Worm (Caenorhabditis elegans) whole organism, early embryonic: ENCODE results near the gene C47D12.5.

Experiments
- B0310.2 ChIP-seq: sonication (generic microtip); optimal IDR thresholded peaks from 2 replicates; lab custom pipeline; 2016; ENCODE audit warnings: mild to moderate bottlenecking, missing genetic modification characterization, missing compliant biosample characterization
- ceh-36 ChIP-seq: sonication (generic microtip); optimal IDR thresholded peaks from 2 replicates; lab custom pipeline; 2016; ENCODE audit warnings: missing genetic modification characterization, inconsistent platforms, missing compliant biosample characterization
- ets-7 ChIP-seq: sonication (generic microtip); optimal IDR thresholded peaks from 2 replicates; lab custom pipeline; 2016; ENCODE audit warnings: missing genotype, missing genetic modification characterization, missing compliant biosample characterization
- flt-1 ChIP-seq: fragments of 200-800 bp; sonication (Bioruptor generic); IDR thresholded peaks from 2 replicates; pipeline ENCODE4 v1.3.6; 2022; ENCODE audit warnings: missing genetic modification characterization, missing compliant biosample characterization
- hnd-1 ChIP-seq: sonication (generic microtip); optimal IDR thresholded peaks from 2 replicates; lab custom pipeline; 2016; ENCODE audit warnings: missing genetic modification characterization, missing compliant biosample characterization
- scrt-1 ChIP-seq: fragments of 200-800 bp; sonication (Bioruptor generic); IDR thresholded peaks from 2 replicates; pipeline ENCODE4 v1.3.6; 2022; ENCODE audit warnings: missing genetic modification characterization, missing compliant biosample characterization
- sea-1 ChIP-seq: fragments of 200-800 bp; sonication (Bioruptor generic); conservative IDR thresholded peaks from 2 replicates; pipeline ENCODE4 v1.3.6; 2022; ENCODE audit warnings: missing genetic modification characterization, missing compliant biosample characterization

- TF ChIP-seq B0310.2 (no peak), flt-1 (GFP tag; lab: Robert Waterston, UW) (no peak), scrt-1 (no peak), ets-7 (tag; lab: Kevin White, UChicago) (no peak), ceh-36 (tag; lab: Kevin White, UChicago) (no peak), sea-1 (GFP tag; lab: Robert Waterston, UW) (no peak), hnd-1 (tag; lab: Kevin White, UChicago) (no peak)
These were observed 4.9 kb upstream of the C47D12.5 start for ce11 chrII:11689941-11690340.
